Fruit fly (Drosophila melanogaster) whole organism, embryonic: ENCODE results near the gene Csk.

Experiments
- Blimp-1 ChIP-seq: fragments of 200-800 bp; sonication (Bioruptor generic); optimal IDR thresholded peaks from 3 replicates; lab custom pipeline; 2018; ENCODE audit warnings: missing biosample characterization, missing genetic modification characterization, mild to moderate bottlenecking, moderate library complexity, missing genetic modification reagents
- CG10654 ChIP-seq: fragments of 200-800 bp; sonication (Bioruptor generic); optimal IDR thresholded peaks from 2 replicates; lab custom pipeline; 2016; ENCODE audit warnings: missing biosample characterization, missing genetic modification characterization
- CG13123 ChIP-seq: fragments of 200-800 bp; sonication (Bioruptor generic); optimal IDR thresholded peaks from 2 replicates; lab custom pipeline; 2016; ENCODE audit warnings: missing biosample characterization, missing genetic modification characterization
- CG13287 ChIP-seq: fragments of 200-800 bp; sonication (Bioruptor generic); IDR thresholded peaks from 2 replicates; pipeline ENCODE4 v1.3.6; 2022; ENCODE audit warnings: missing biosample characterization, missing genetic modification characterization; ENCODE audit not compliant: partially characterized antibody
- CG13296 ChIP-seq: fragments of 200-800 bp; sonication (Bioruptor generic); optimal IDR thresholded peaks from 3 replicates; lab custom pipeline; 2018; ENCODE audit warnings: missing biosample characterization, mild to moderate bottlenecking, missing genetic modification characterization
- CG16813 ChIP-seq: fragments of 200-800 bp; sonication (Bioruptor generic); IDR thresholded peaks from 3 replicates; pipeline ENCODE4 v1.3.6; 2022; ENCODE audit warnings: missing biosample characterization, missing genetic modification characterization; ENCODE audit not compliant: partially characterized antibody
- CG17186 ChIP-seq: fragments of 200-800 bp; sonication (Bioruptor generic); optimal IDR thresholded peaks from 3 replicates; lab custom pipeline; 2017; ENCODE audit warnings: missing biosample characterization, missing genetic modification reagents, missing genetic modification characterization
- CG17829 ChIP-seq: fragments of 200-800 bp; optimal IDR thresholded peaks from 2 replicates; lab custom pipeline; 2019; ENCODE audit warnings: missing biosample characterization, mild to moderate bottlenecking, missing genetic modification characterization, moderate library complexity
- CG32767 ChIP-seq: fragments of 200-800 bp; sonication (Bioruptor generic); IDR thresholded peaks from 2 replicates; pipeline ENCODE4 v1.3.6; 2022; ENCODE audit warnings: missing biosample characterization, missing genetic modification characterization
- CG3995 ChIP-seq: fragments of 200-800 bp; sonication (Bioruptor generic); optimal IDR thresholded peaks from 3 replicates; lab custom pipeline; 2016; ENCODE audit warnings: missing biosample characterization, missing genetic modification characterization
- CG4617 ChIP-seq: fragments of 200-800 bp; sonication (Bioruptor generic); optimal IDR thresholded peaks from 3 replicates; lab custom pipeline; 2016; ENCODE audit warnings: missing biosample characterization, missing genetic modification characterization, borderline replicate concordance
- CG6175 ChIP-seq: fragments of 200-800 bp; sonication (Bioruptor generic); IDR thresholded peaks from 3 replicates; pipeline ENCODE4 v1.3.6; 2022; ENCODE audit warnings: missing biosample characterization, missing genetic modification characterization
- CG6254 ChIP-seq: fragments of 200-800 bp; sonication (Bioruptor generic); optimal IDR thresholded peaks from 3 replicates; lab custom pipeline; 2017; ENCODE audit warnings: mild to moderate bottlenecking, missing biosample characterization, missing genetic modification reagents, missing genetic modification characterization
- CG7963 ChIP-seq: fragments of 200-800 bp; sonication (Bioruptor generic); IDR thresholded peaks from 3 replicates; pipeline ENCODE4 v1.3.6; 2022; ENCODE audit warnings: missing biosample characterization, missing genetic modification characterization; ENCODE audit not compliant: partially characterized antibody
- CG8924 ChIP-seq: fragments of 200-800 bp; optimal IDR thresholded peaks from 3 replicates; lab custom pipeline; 2019; ENCODE audit warnings: missing biosample characterization, mild to moderate bottlenecking, missing genetic modification characterization, moderate library complexity
- CTCF ChIP-seq: fragments of 200-800 bp; sonication (Bioruptor generic); optimal IDR thresholded peaks from 2 replicates; lab custom pipeline; 2017; ENCODE audit warnings: missing biosample characterization, mild to moderate bottlenecking, missing genetic modification characterization, moderate library complexity
- CkIIα-i1 ChIP-seq: fragments of 200-800 bp; sonication (Bioruptor generic); IDR thresholded peaks from 2 replicates; pipeline ENCODE4 v1.3.6; 2022; ENCODE audit warnings: missing biosample characterization, missing genetic modification characterization
- CoRest ChIP-seq: fragments of 200-800 bp; sonication (Bioruptor generic); optimal IDR thresholded peaks from 3 replicates; lab custom pipeline; 2018; ENCODE audit warnings: missing biosample characterization, mild to moderate bottlenecking, missing genetic modification characterization, moderate library complexity
- D ChIP-seq, 2 experiments: fragments of 200-800 bp in 1 of 2; fragments of >200 bp in 1 of 2; sonication (Bioruptor generic) in 1 of 2; optimal IDR thresholded peaks; 2 replicates in 1 of 2; 3 replicates in 1 of 2; lab custom pipeline; 2017; ENCODE audit warnings: mild to moderate bottlenecking in 1 of 2, missing biosample characterization in 1 of 2, missing genetic modification characterization in 1 of 2, missing genetic modification reagents in 1 of 2
- D19B ChIP-seq: fragments of 200-800 bp; sonication (Bioruptor generic); optimal IDR thresholded peaks from 2 replicates; lab custom pipeline; 2017; ENCODE audit warnings: missing biosample characterization, mild to moderate bottlenecking, missing genetic modification characterization
- Doc3 ChIP-seq: fragments of 200-800 bp; sonication (Bioruptor generic); IDR thresholded peaks from 3 replicates; pipeline ENCODE4 v1.3.6; 2022; ENCODE audit warnings: missing biosample characterization, missing genetic modification characterization; ENCODE audit not compliant: partially characterized antibody
- Fer1 ChIP-seq: fragments of 200-800 bp; sonication (Bioruptor generic); optimal IDR thresholded peaks from 2 replicates; lab custom pipeline; 2017; ENCODE audit warnings: missing biosample characterization, mild to moderate bottlenecking, missing genetic modification characterization
- GATAe ChIP-seq: fragments of 200-800 bp; sonication (Bioruptor generic); conservative IDR thresholded peaks from 2 replicates; pipeline ENCODE4 v1.3.6; 2022; ENCODE audit warnings: missing biosample characterization, missing genetic modification characterization
- Med ChIP-seq: fragments of 200-800 bp; sonication (Bioruptor generic); peaks from one replicate; lab custom pipeline; 2016; ENCODE audit warnings: missing biosample characterization, missing genetic modification characterization, mild to moderate bottlenecking, inconsistent platforms, moderate library complexity
- Sry-δ ChIP-seq: fragments of 200-800 bp; sonication (Bioruptor generic); optimal IDR thresholded peaks from 2 replicates; lab custom pipeline; 2016; ENCODE audit warnings: missing biosample characterization, missing genetic modification characterization
- Ssrp ChIP-seq: fragments of 200-800 bp; sonication (Bioruptor generic); optimal IDR thresholded peaks from 2 replicates; lab custom pipeline; 2018; ENCODE audit warnings: missing biosample characterization, mild to moderate bottlenecking, missing genetic modification characterization, moderate library complexity
- Usf ChIP-seq: fragments of 200-800 bp; sonication (Bioruptor generic); optimal IDR thresholded peaks from 2 replicates; lab custom pipeline; 2017; ENCODE audit warnings: missing genotype, missing biosample characterization, missing genetic modification characterization
- YL-1 ChIP-seq: fragments of 200-800 bp; sonication (Bioruptor generic); optimal IDR thresholded peaks from 3 replicates; lab custom pipeline; 2017; ENCODE audit warnings: missing biosample characterization, mild to moderate bottlenecking, missing genetic modification characterization
- ac ChIP-seq: fragments of 200-800 bp; sonication (Bioruptor generic); optimal IDR thresholded peaks from 3 replicates; lab custom pipeline; 2017; ENCODE audit warnings: missing biosample characterization, mild to moderate bottlenecking, missing genetic modification characterization
- ato ChIP-seq: fragments of 200-800 bp; sonication (Bioruptor generic); IDR thresholded peaks from 2 replicates; pipeline ENCODE4 v1.3.6; 2022; ENCODE audit warnings: missing biosample characterization, missing genetic modification characterization; ENCODE audit not compliant: partially characterized antibody
- az2 ChIP-seq: fragments of 200-800 bp; sonication (Bioruptor generic); optimal IDR thresholded peaks from 3 replicates; lab custom pipeline; 2016; ENCODE audit warnings: missing biosample characterization, missing genetic modification characterization
- btn ChIP-seq: fragments of 200-800 bp; sonication (Bioruptor generic); optimal IDR thresholded peaks from 2 replicates; lab custom pipeline; 2016; ENCODE audit warnings: missing biosample characterization, missing genetic modification characterization
- cwo ChIP-seq: fragments of 200-800 bp; sonication (Bioruptor generic); optimal IDR thresholded peaks from 3 replicates; lab custom pipeline; 2017; ENCODE audit warnings: missing biosample characterization, missing genetic modification characterization, mild to moderate bottlenecking, moderate library complexity, missing genetic modification reagents
- emc ChIP-seq: fragments of 200-800 bp; sonication (Bioruptor generic); optimal IDR thresholded peaks from 2 replicates; lab custom pipeline; 2016; ENCODE audit warnings: missing biosample characterization, missing genetic modification characterization
- ftz-f1 ChIP-seq: fragments of 200-800 bp; sonication (Bioruptor generic); optimal IDR thresholded peaks from 2 replicates; lab custom pipeline; 2016; ENCODE audit warnings: missing biosample characterization, missing genetic modification characterization
- fu2 ChIP-seq: fragments of 200-800 bp; sonication (Bioruptor generic); optimal IDR thresholded peaks from 2 replicates; lab custom pipeline; 2016; ENCODE audit warnings: missing biosample characterization, missing genetic modification characterization
- gcm ChIP-seq: fragments of 200-800 bp; sonication (Bioruptor generic); optimal IDR thresholded peaks from 2 replicates; lab custom pipeline; 2019; ENCODE audit warnings: missing biosample characterization, mild to moderate bottlenecking, missing genetic modification characterization, moderate library complexity
- h ChIP-seq: fragments of >200 bp; optimal IDR thresholded peaks from 2 replicates; lab custom pipeline; 2017
- hbn ChIP-seq: fragments of 200-800 bp; sonication (Bioruptor generic); IDR thresholded peaks from 2 replicates; pipeline ENCODE4 v1.3.6; 2022; ENCODE audit warnings: missing biosample characterization, missing genetic modification characterization; ENCODE audit not compliant: partially characterized antibody
- hth ChIP-seq: fragments of >200 bp; optimal IDR thresholded peaks from 2 replicates; lab custom pipeline; 2017; ENCODE audit warnings: inconsistent platforms
- lmd ChIP-seq: fragments of 200-800 bp; sonication (Bioruptor generic); IDR thresholded peaks from 2 replicates; pipeline ENCODE4 v1.3.6; 2022; ENCODE audit warnings: missing biosample characterization, missing genetic modification characterization
- phol ChIP-seq: fragments of 200-800 bp; sonication (Bioruptor generic); optimal IDR thresholded peaks from 3 replicates; lab custom pipeline; 2018; ENCODE audit warnings: missing biosample characterization, mild to moderate bottlenecking, missing genetic modification characterization, moderate library complexity
- pzg ChIP-seq: fragments of 200-800 bp; sonication (Bioruptor generic); optimal IDR thresholded peaks from 3 replicates; lab custom pipeline; 2018; ENCODE audit warnings: missing biosample characterization, mild to moderate bottlenecking, missing genetic modification characterization, moderate library complexity
- row ChIP-seq: fragments of 200-800 bp; sonication (Bioruptor generic); IDR thresholded peaks from 3 replicates; pipeline ENCODE4 v1.3.6; 2022; ENCODE audit warnings: missing biosample characterization, missing genetic modification characterization
- sob ChIP-seq: fragments of 200-800 bp; sonication (Bioruptor generic); IDR thresholded peaks from 2 replicates; pipeline ENCODE4 v1.3.6; 2022; ENCODE audit warnings: missing biosample characterization, missing genetic modification characterization
- sr ChIP-seq: fragments of 200-800 bp; sonication (Bioruptor generic); IDR thresholded peaks from 3 replicates; pipeline ENCODE4 v1.3.6; 2022; ENCODE audit warnings: missing biosample characterization, missing genetic modification characterization
- sug ChIP-seq: fragments of 200-800 bp; optimal IDR thresholded peaks from 2 replicates; lab custom pipeline; 2019; ENCODE audit warnings: missing biosample characterization, mild to moderate bottlenecking, missing genetic modification characterization, moderate library complexity
- tio ChIP-seq: fragments of 200-800 bp; sonication (Bioruptor generic); optimal IDR thresholded peaks from 2 replicates; lab custom pipeline; 2017; ENCODE audit warnings: missing biosample characterization, missing genetic modification characterization, inconsistent platforms
- zfh2 ChIP-seq: fragments of 200-800 bp; sonication (Bioruptor generic); optimal IDR thresholded peaks from 2 replicates; lab custom pipeline; 2016; ENCODE audit warnings: missing biosample characterization, missing genetic modification characterization

The Csk gene

dm6 chr3R:11669017-11669953 lies 18.8 kb upstream of the Csk start (continued):
- TF ChIP-seq fu2, result no peak
- TF ChIP-seq row (GFP tag; lab: Robert Waterston, UW), result 0 out of 3 replicates have a peak, but pooled peaks have one; percentile 7
- no peak for TF ChIP-seq ftz-f1 (GFP tag; lab: Kevin White, UChicago)
- no peak for TF ChIP-seq Sry-δ
- no peak for TF ChIP-seq CG7963 (GFP tag; lab: Robert Waterston, UW)
- TF ChIP-seq CG8924 (tag; lab: Kevin White, UChicago), result no peak
- no peak for TF ChIP-seq emc
- no peak for TF ChIP-seq sr
- no peak for TF ChIP-seq hth
- 0 out of 2 replicates have a peak, but pooled peaks have one; percentile 15 for TF ChIP-seq CG13287 (GFP tag; lab: Robert Waterston, UW)
- TF ChIP-seq CTCF (GFP tag; lab: Kevin White, UChicago), result no peak
- no peak for TF ChIP-seq D19B
- TF ChIP-seq YL-1 (GFP tag; lab: Kevin White, UChicago), result no peak
- no peak for TF ChIP-seq ato (GFP tag; lab: Robert Waterston, UW)
- TF ChIP-seq CG32767, result no peak
- no peak for TF ChIP-seq hbn (GFP tag; lab: Robert Waterston, UW)
- 0 out of 3 replicates have a peak, but pooled peaks have one; percentile 31 for TF ChIP-seq Doc3 (GFP tag; lab: Robert Waterston, UW)
- no peak for TF ChIP-seq CG6254 (GFP tag; lab: Kevin White, UChicago)
- TF ChIP-seq h (lab: Kevin White, UChicago), result no peak
- no peak for TF ChIP-seq GATAe (GFP tag; lab: Robert Waterston, UW)
- no peak for TF ChIP-seq btn
- TF ChIP-seq gcm (GFP tag; lab: Kevin White, UChicago), result no peak
- no peak for TF ChIP-seq Ssrp
- no peak for TF ChIP-seq CG4617 (GFP tag; lab: Kevin White, UChicago)
- TF ChIP-seq Med (GFP tag; lab: Kevin White, UChicago), result peak; percentile 66
- TF ChIP-seq D (optimal IDR thresholded peaks at IDR 0.05; lab: Kevin White, UChicago), result no peak
- no peak for TF ChIP-seq D (GFP tag; optimal IDR thresholded peaks at IDR 0.05; lab: Kevin White, UChicago)
- no peak for TF ChIP-seq Blimp-1 (GFP tag; lab: Kevin White, UChicago)
- no peak for TF ChIP-seq pzg
- TF ChIP-seq CkIIα-i1 (GFP tag; lab: Robert Waterston, UW), result no peak
- TF ChIP-seq CG3995, result peak; percentile 88
- 0 out of 3 replicates have a peak, but pooled peaks have one; percentile 10 for TF ChIP-seq CG16813 (GFP tag; lab: Robert Waterston, UW)
- no peak for TF ChIP-seq Usf (GFP tag; lab: Kevin White, UChicago)
- no peak for TF ChIP-seq CG10654
- TF ChIP-seq cwo (GFP tag; lab: Kevin White, UChicago), result peak; percentile 6
- TF ChIP-seq phol (tag; lab: Kevin White, UChicago), result no peak
- TF ChIP-seq CG17186 (GFP tag; lab: Kevin White, UChicago), result no peak
- peak; percentile 0 for TF ChIP-seq CG13296 (GFP tag; lab: Kevin White, UChicago)
- TF ChIP-seq Fer1 (GFP tag; lab: Kevin White, UChicago), result peak; percentile 13
- TF ChIP-seq ac (GFP tag; lab: Kevin White, UChicago), result no peak
- no peak for TF ChIP-seq CoRest (tag; lab: Kevin White, UChicago)
- TF ChIP-seq CG6175 (GFP tag; lab: Robert Waterston, UW), result peak; percentile 71
- TF ChIP-seq CG13123, result no peak
- no peak for TF ChIP-seq CG17829 (tag; lab: Kevin White, UChicago)
- peak; percentile 36 for TF ChIP-seq sug (tag; lab: Kevin White, UChicago)
- TF ChIP-seq az2 (GFP tag; lab: Kevin White, UChicago), result no peak
- TF ChIP-seq lmd (GFP tag; lab: Robert Waterston, UW), result no peak
- TF ChIP-seq zfh2 (GFP tag; lab: Kevin White, UChicago), result no peak
- no peak for TF ChIP-seq sob
- TF ChIP-seq tio, result no peak
